Fruit fly (Drosophila melanogaster): Measurements from ENCODE around the gene Smr.

Gene Smr

dm6 chrX:12724287-12725186 lies 17.9 kb downstream of the Smr start (continued):
- TF ChIP-seq CG1647 (GFP tag; optimal IDR thresholded peaks at IDR 0.05) (no peak), sna (GFP tag; IDR thresholded peaks at IDR 0.05; ENCODE audit: partially characterized antibody) (no peak), sd (tag; optimal IDR thresholded peaks at IDR 0.05) (peak; percentile 48), HLH3B (GFP tag; IDR thresholded peaks at IDR 0.05) (0 out of 2 replicates have a peak, but pooled peaks have one; percentile 15), Opbp (GFP tag; IDR thresholded peaks at IDR 0.05; ENCODE audit: partially characterized antibody) (no peak), Gug (GFP tag; IDR thresholded peaks at IDR 0.05) (no peak), az2 (GFP tag; optimal IDR thresholded peaks at IDR 0.05) (peak; percentile 33), cg (GFP tag; optimal IDR thresholded peaks at IDR 0.05) (peak; percentile 74), ttk (GFP tag; IDR thresholded peaks at IDR 0.05) (no peak), CG2712 (tag; optimal IDR thresholded peaks at IDR 0.05) (peak; percentile 23), mam (GFP tag; optimal IDR thresholded peaks at IDR 0.05) (no peak), CG8478 (optimal IDR thresholded peaks at IDR 0.05) (no peak), pho (GFP tag; optimal IDR thresholded peaks at IDR 0.05) (no peak), BEAF-32 (GFP tag; optimal IDR thresholded peaks at IDR 0.05) (peak; percentile 4), ro (GFP tag; IDR thresholded peaks at IDR 0.05) (no peak), gce (GFP tag; IDR thresholded peaks at IDR 0.05) (no peak), CG12219 (GFP tag; optimal IDR thresholded peaks at IDR 0.05) (peak; percentile 7), psq (GFP tag; optimal IDR thresholded peaks at IDR 0.05) (no peak), CG10543 (GFP tag; optimal IDR thresholded peaks at IDR 0.05) (no peak), CkIIα-i1 (GFP tag; IDR thresholded peaks at IDR 0.05) (no peak), CG8290 (GFP tag; optimal IDR thresholded peaks at IDR 0.05) (no peak), CG8290 (tag; optimal IDR thresholded peaks at IDR 0.05) (peak in 1 of 2 experiments; percentile 4), CG17568 (GFP tag; optimal IDR thresholded peaks at IDR 0.05) (no peak), CG4424 (GFP tag; optimal IDR thresholded peaks at IDR 0.05) (peak; percentile 53), CG32532 (GFP tag; IDR thresholded peaks at IDR 0.05) (no peak), CG7372 (GFP tag; IDR thresholded peaks at IDR 0.05) (no peak), Ptx1 (GFP tag; IDR thresholded peaks at IDR 0.05) (0 out of 2 replicates have a peak, but pooled peaks have one; percentile 29), CG7987 (GFP tag; optimal IDR thresholded peaks at IDR 0.05) (no peak), PHDP (tag; optimal IDR thresholded peaks at IDR 0.05) (no peak), Chrac-16 (GFP tag; optimal IDR thresholded peaks at IDR 0.05) (no peak), Hr51 (GFP tag; optimal IDR thresholded peaks at IDR 0.05) (peak in 1 of 2 experiments; percentile 52), Taf1 (GFP tag; IDR thresholded peaks at IDR 0.05) (no peak), Ada2b (GFP tag; IDR thresholded peaks at IDR 0.05) (no peak), NC2α (GFP tag; optimal IDR thresholded peaks at IDR 0.05) (no peak), ci (GFP tag; IDR thresholded peaks at IDR 0.05) (no peak), cas (GFP tag; IDR thresholded peaks at IDR 0.05) (no peak), cad (GFP tag; optimal IDR thresholded peaks at IDR 0.05) (no peak), Elba2 (GFP tag; optimal IDR thresholded peaks at IDR 0.05) (no peak), CG12942 (GFP tag; optimal IDR thresholded peaks at IDR 0.05) (no peak), Meics (GFP tag; optimal IDR thresholded peaks at IDR 0.05) (peak; percentile 2), bsh (GFP tag; optimal IDR thresholded peaks at IDR 0.05) (peak in 1 of 2 experiments; percentile 25), Kr (GFP tag; optimal IDR thresholded peaks at IDR 0.05) (no peak), CG3838 (GFP tag; optimal IDR thresholded peaks at IDR 0.05) (no peak), Dek (tag; optimal IDR thresholded peaks at IDR 0.05) (no peak), Mrtf (GFP tag; IDR thresholded peaks at IDR 0.05) (no peak), CG2129 (GFP tag; IDR thresholded peaks at IDR 0.05; ENCODE audit: partially characterized antibody) (no peak), Abd-B (GFP tag; optimal IDR thresholded peaks at IDR 0.05) (no peak), ap (GFP tag; IDR thresholded peaks at IDR 0.05) (no peak), nerfin-1 (tag; optimal IDR thresholded peaks at IDR 0.05) (no peak), CG10565 (GFP tag; optimal IDR thresholded peaks at IDR 0.05) (no peak)
